Worm (Caenorhabditis elegans) whole organism, late embryonic: ENCODE data around the gene ifa-1.

Source experiments
- K09A11.1 ChIP-seq: sonication (generic microtip); optimal IDR thresholded peaks from 2 replicates; lab custom pipeline; 2017; ENCODE audit warnings: antibody characterized with exemption, mild to moderate bottlenecking, missing genetic modification characterization, missing compliant biosample characterization; ENCODE audit not compliant: insufficient read depth
- T23F11.4 ChIP-seq: fragments of 200-800 bp; sonication (Bioruptor generic); optimal IDR thresholded peaks from 2 replicates; lab custom pipeline; 2018; ENCODE audit warnings: mild to moderate bottlenecking, missing genetic modification characterization, missing compliant biosample characterization
- Y22D7AL.16 ChIP-seq: sonication (generic microtip); optimal IDR thresholded peaks from 2 replicates; lab custom pipeline; 2016; ENCODE audit warnings: missing genetic modification characterization, missing compliant biosample characterization
- ahr-1 ChIP-seq: sonication (generic microtip); optimal IDR thresholded peaks from 2 replicates; lab custom pipeline; 2016; ENCODE audit warnings: missing genetic modification characterization, missing compliant biosample characterization
- ama-1 ChIP-seq: fragments of 150-350 bp; optimal IDR thresholded peaks from 2 replicates; lab custom pipeline; 2014
- ceh-14 ChIP-seq: sonication (generic microtip); optimal IDR thresholded peaks from 2 replicates; lab custom pipeline; 2016; ENCODE audit warnings: missing genotype, missing genetic modification characterization, missing compliant biosample characterization
- ceh-24 ChIP-seq: sonication (generic microtip); optimal IDR thresholded peaks from 2 replicates; lab custom pipeline; 2016; ENCODE audit warnings: mild to moderate bottlenecking, missing genetic modification characterization, missing compliant biosample characterization
- ceh-30 ChIP-seq: fragments of 150-350 bp; optimal IDR thresholded peaks from 2 replicates; lab custom pipeline; 2014; ENCODE audit warnings: missing biosample characterization, missing genetic modification characterization
- ceh-34 ChIP-seq: sonication (generic microtip); optimal IDR thresholded peaks from 2 replicates; lab custom pipeline; 2016; ENCODE audit warnings: mild to moderate bottlenecking, missing genetic modification characterization, missing compliant biosample characterization
- ceh-45 ChIP-seq: fragments of 200-800 bp; sonication (Bioruptor generic); IDR thresholded peaks from 2 replicates; pipeline ENCODE4 v1.3.6; 2022; ENCODE audit warnings: missing genetic modification reagents, missing genetic modification characterization, missing compliant biosample characterization
- elt-2 ChIP-seq: sonication (generic microtip); optimal IDR thresholded peaks from 2 replicates; lab custom pipeline; 2016; ENCODE audit warnings: missing genetic modification reagents, missing genetic modification characterization, missing compliant biosample characterization
- elt-4 ChIP-seq: sonication (generic microtip); optimal IDR thresholded peaks from 2 replicates; lab custom pipeline; 2016; ENCODE audit warnings: missing genetic modification characterization, missing compliant biosample characterization
- ets-4 ChIP-seq: sonication (generic microtip); optimal IDR thresholded peaks from 2 replicates; lab custom pipeline; 2016; ENCODE audit warnings: missing genetic modification characterization, missing compliant biosample characterization
- fkh-6 ChIP-seq: sonication (generic microtip); optimal IDR thresholded peaks from 2 replicates; lab custom pipeline; 2016; ENCODE audit warnings: missing genetic modification characterization, missing compliant biosample characterization
- gmeb-2 ChIP-seq: sonication (generic microtip); optimal IDR thresholded peaks from 2 replicates; lab custom pipeline; 2016; ENCODE audit warnings: missing genetic modification characterization, inconsistent platforms, missing compliant biosample characterization
- hlh-13 ChIP-seq: fragments of 200-800 bp; sonication (Bioruptor generic); optimal IDR thresholded peaks from 2 replicates; lab custom pipeline; 2018; ENCODE audit warnings: mild to moderate bottlenecking, missing genetic modification characterization, missing compliant biosample characterization
- hlh-15 ChIP-seq: sonication (generic microtip); optimal IDR thresholded peaks from 2 replicates; lab custom pipeline; 2016; ENCODE audit warnings: missing genetic modification characterization, missing compliant biosample characterization
- hlh-6 ChIP-seq: sonication (generic microtip); optimal IDR thresholded peaks from 2 replicates; lab custom pipeline; 2016; ENCODE audit warnings: missing genotype, missing genetic modification characterization, missing compliant biosample characterization
- hlh-8 ChIP-seq: sonication (generic microtip); optimal IDR thresholded peaks from 2 replicates; lab custom pipeline; 2016; ENCODE audit warnings: missing genotype, missing genetic modification characterization, missing compliant biosample characterization
- lim-6 ChIP-seq: sonication (generic microtip); optimal IDR thresholded peaks from 2 replicates; lab custom pipeline; 2016; ENCODE audit warnings: missing genetic modification characterization, missing compliant biosample characterization
- lin-11 ChIP-seq: fragments of 200-800 bp; sonication (Bioruptor generic); optimal IDR thresholded peaks from 2 replicates; lab custom pipeline; 2018; ENCODE audit warnings: mild to moderate bottlenecking, missing genetic modification characterization, missing compliant biosample characterization
- madf-2 ChIP-seq: sonication (generic microtip); optimal IDR thresholded peaks from 2 replicates; lab custom pipeline; 2017; ENCODE audit warnings: missing genetic modification characterization, missing compliant biosample characterization
- mec-3 ChIP-seq: sonication (generic microtip); optimal IDR thresholded peaks from 2 replicates; lab custom pipeline; 2016; ENCODE audit warnings: borderline replicate concordance, missing genetic modification characterization, missing compliant biosample characterization
- nfya-1 ChIP-seq: sonication (generic microtip); optimal IDR thresholded peaks from 2 replicates; lab custom pipeline; 2017; ENCODE audit warnings: missing genetic modification characterization, mild to moderate bottlenecking, missing compliant biosample characterization, antibody characterized with exemption, moderate library complexity
- nhr-11 ChIP-seq: fragments of 150-350 bp; optimal IDR thresholded peaks from 2 replicates; lab custom pipeline; 2014; ENCODE audit warnings: missing biosample characterization, missing genetic modification characterization
- pha-4 ChIP-seq: fragments of 150-350 bp; optimal IDR thresholded peaks from 2 replicates; lab custom pipeline; 2018; ENCODE audit warnings: missing biosample characterization, missing genetic modification reagents, missing genetic modification characterization
- pqm-1 ChIP-seq: sonication (generic microtip); optimal IDR thresholded peaks from 2 replicates; lab custom pipeline; 2016; ENCODE audit warnings: missing genetic modification characterization, missing compliant biosample characterization
- pros-1 ChIP-seq: fragments of 150-350 bp; optimal IDR thresholded peaks from 2 replicates; lab custom pipeline; 2014; ENCODE audit warnings: missing biosample characterization, missing genetic modification reagents, missing genetic modification characterization
- sdc-2 ChIP-seq: sonication (generic microtip); optimal IDR thresholded peaks from 2 replicates; lab custom pipeline; 2016; ENCODE audit warnings: missing genotype, missing genetic modification characterization, missing compliant biosample characterization
- tbx-2 ChIP-seq: sonication (generic microtip); optimal IDR thresholded peaks from 2 replicates; lab custom pipeline; 2016; ENCODE audit warnings: missing genetic modification characterization, missing compliant biosample characterization
- unc-3 ChIP-seq, 2 experiments: fragments of 200-800 bp in 1 of 2; sonication (Bioruptor generic) in 1 of 2; sonication (generic microtip) in 1 of 2; conservative IDR thresholded peaks in 1 of 2; optimal IDR thresholded peaks in 1 of 2; 2 replicates each; pipeline versions ENCODE4 v1.3.6 to Lab custom; 2016 to 2022; ENCODE audit warnings: missing compliant biosample characterization in 2 of 2, missing genetic modification characterization in 2 of 2, missing genetic modification reagents in 1 of 2
- unc-55 ChIP-seq: sonication (generic microtip); optimal IDR thresholded peaks from 2 replicates; lab custom pipeline; 2017; ENCODE audit warnings: missing biosample characterization, missing genetic modification reagents, missing genetic modification characterization
- unc-86 ChIP-seq: sonication (generic microtip); optimal IDR thresholded peaks from 2 replicates; lab custom pipeline; 2016; ENCODE audit warnings: missing genetic modification characterization, missing compliant biosample characterization
- ztf-16 ChIP-seq: sonication (generic microtip); optimal IDR thresholded peaks from 2 replicates; lab custom pipeline; 2017; ENCODE audit warnings: missing genetic modification characterization, missing compliant biosample characterization

ifa-1 gene

DNA sequence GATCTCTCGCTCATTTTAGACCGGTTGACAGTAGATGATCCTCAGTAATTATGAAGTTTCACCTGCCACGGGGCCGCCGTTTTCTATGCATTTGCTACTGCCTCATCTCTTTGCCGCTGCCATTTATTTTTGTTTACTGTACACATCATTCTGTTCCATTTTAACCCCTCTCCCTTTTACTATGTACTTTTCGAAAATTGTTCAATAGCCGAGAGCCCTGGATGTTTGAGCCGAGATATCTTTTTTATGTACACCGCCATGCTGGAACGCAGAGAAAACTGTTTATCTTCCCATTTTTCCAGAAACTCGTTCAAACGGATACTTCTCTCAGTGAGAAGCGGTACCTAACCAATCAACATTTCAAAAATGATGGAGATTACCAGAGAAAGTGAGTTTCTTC is at the start of gene ifa-1:
Gene ifa-1, plus strand, starts transcription at position 301 of the 400 bp plus-strand sequence.
- TF ChIP-seq unc-55 (GFP tag; lab: Kevin White, UChicago): no peak
- TF ChIP-seq ceh-14 (tag; lab: Kevin White, UChicago): no peak
- TF ChIP-seq ahr-1 (tag; lab: Kevin White, UChicago): no peak
- no peak for TF ChIP-seq madf-2 (tag; lab: Kevin White, UChicago)
- no peak for TF ChIP-seq pros-1 (tag; lab: Kevin White, UChicago)
- TF ChIP-seq ceh-45: no peak
- TF ChIP-seq unc-3 (GFP tag; conservative IDR thresholded peaks at IDR 0.05; lab: Robert Waterston, UW): no peak
- TF ChIP-seq unc-3 (tag; optimal IDR thresholded peaks at IDR 0.05; lab: Kevin White, UChicago): no peak

DNA sequence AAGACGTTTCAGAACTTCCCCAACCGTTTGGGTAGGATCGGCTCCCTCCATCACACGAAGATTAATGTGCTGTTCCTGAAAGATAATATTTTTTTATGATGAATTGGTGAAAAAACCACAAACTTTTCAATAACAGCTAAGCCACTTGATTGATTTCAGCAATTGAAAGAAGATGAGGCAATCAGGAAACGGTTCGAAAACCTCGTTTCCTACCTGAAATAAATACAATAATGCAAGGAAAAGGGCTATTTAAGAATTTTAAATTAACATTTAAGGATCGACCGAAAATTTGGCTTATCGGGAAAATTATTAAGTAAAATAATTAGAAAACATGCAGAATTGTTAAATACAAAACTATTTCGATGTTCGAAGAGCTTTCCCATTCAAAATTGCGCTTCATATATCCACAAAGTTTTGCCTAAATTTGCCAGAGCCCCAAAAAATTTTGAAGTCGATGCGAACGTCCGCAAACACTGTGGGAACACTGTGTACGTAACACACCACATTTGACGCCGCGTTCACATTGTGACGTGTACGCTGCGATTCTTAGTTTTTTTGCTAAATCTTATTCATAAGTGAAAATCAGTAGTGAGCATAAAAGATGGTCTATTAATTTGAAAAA is 48.3 kb upstream of the ifa-1 start, which contains the start of gene C34F6.9:
Gene C34F6.9, minus strand, starts transcription at position 51 of the 622 bp plus-strand sequence.
- TF ChIP-seq pqm-1 (tag; lab: Kevin White, UChicago) (no peak), mec-3 (tag; lab: Kevin White, UChicago) (no peak), K09A11.1 (tag; lab: Kevin White, UChicago) (no peak), ceh-24 (no peak), ceh-45 (no peak), ets-4 (tag; lab: Kevin White, UChicago) (no peak), hlh-15 (tag; lab: Kevin White, UChicago) (no peak), unc-86 (no peak), madf-2 (tag; lab: Kevin White, UChicago) (no peak), hlh-13 (GFP tag; lab: Kevin White, UChicago) (no peak), nhr-11 (no peak), lin-11 (tag; lab: Kevin White, UChicago) (no peak)
- TF ChIP-seq, all 69 proteins: peak for 0

DNA sequence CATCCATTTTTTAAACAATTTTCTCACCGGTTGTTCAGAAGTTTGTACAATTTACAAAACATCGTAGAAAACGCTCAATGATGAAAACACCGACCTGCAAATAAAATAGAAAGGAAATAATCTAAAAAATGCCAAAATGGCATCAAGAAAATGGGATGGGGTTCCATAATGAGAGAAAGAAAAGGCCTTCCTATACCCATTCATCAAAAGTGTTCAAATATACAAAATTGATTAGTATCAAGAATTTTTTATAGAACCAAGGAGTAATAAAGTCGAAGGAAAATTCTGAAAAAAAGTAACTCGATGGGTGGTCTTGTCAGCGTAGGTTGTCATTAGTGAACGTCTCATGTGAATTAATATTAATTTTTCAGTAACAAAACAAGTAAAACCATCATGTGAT is 44.4 kb upstream of the ifa-1 start, which contains the start of gene C34F6.12:
Gene C34F6.12, minus strand, starts transcription at position 101 of the 400 bp plus-strand sequence.
- TF ChIP-seq elt-4 (tag; lab: Kevin White, UChicago) (no peak), ceh-30 (no peak), ceh-34 (tag; lab: Kevin White, UChicago) (no peak), K09A11.1 (tag; lab: Kevin White, UChicago) (no peak), ama-1 (lab: Kevin White, UChicago) (no peak), ceh-45 (no peak), lim-6 (no peak), hlh-8 (tag; lab: Kevin White, UChicago) (no peak), ahr-1 (tag; lab: Kevin White, UChicago) (no peak), hlh-6 (no peak)

DNA sequence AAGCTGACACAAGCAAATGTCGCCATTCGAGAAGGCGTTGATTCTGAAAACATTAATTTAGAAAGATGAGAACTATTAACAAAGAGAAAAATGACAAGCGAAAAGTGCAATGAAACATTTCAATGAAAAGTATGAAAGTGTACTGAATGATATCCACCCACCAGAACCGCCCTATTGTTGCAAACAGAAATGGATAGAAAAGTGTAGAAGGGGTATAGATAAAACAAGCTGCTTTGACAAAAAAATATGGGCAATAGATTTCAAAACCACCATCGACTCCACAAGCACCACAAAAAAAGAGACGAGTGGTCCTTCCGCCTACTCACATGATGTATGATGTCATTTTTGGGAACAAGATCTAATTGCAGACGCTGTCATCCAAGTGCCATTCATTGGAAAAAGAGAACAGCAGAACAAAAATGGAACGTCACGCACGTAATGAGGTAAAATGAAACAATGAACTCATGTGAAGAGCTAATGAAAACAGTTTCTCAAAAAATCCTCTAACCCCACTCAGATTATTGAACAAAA is 30.3 kb upstream of the ifa-1 start, which contains the start of gene C34F6.10:
Gene C34F6.10, minus strand, starts transcription at position 51 of the 531 bp plus-strand sequence.
- no peak for TF ChIP-seq pha-4 (tag; lab: Kevin White, UChicago)
- no peak for TF ChIP-seq T23F11.4 (GFP tag; lab: Kevin White, UChicago)
- TF ChIP-seq tbx-2 (tag; lab: Kevin White, UChicago): no peak
- no peak for TF ChIP-seq fkh-6 (tag; lab: Kevin White, UChicago)
- TF ChIP-seq nfya-1 (tag; lab: Kevin White, UChicago): no peak
- no peak for TF ChIP-seq gmeb-2 (tag; lab: Kevin White, UChicago)
- no peak for TF ChIP-seq Y22D7AL.16 (tag; lab: Kevin White, UChicago)
- TF ChIP-seq elt-2 (tag; lab: Kevin White, UChicago): no peak
- TF ChIP-seq pros-1 (tag; lab: Kevin White, UChicago): no peak
- TF ChIP-seq ztf-16 (tag; lab: Kevin White, UChicago): no peak
- no peak for TF ChIP-seq sdc-2 (tag; lab: Kevin White, UChicago)
- TF ChIP-seq hlh-6: no peak
- no peak for TF ChIP-seq ceh-24
